Fruit fly (Drosophila melanogaster) Kc167 (cell line): ENCODE measurements around the gene Nelf-A.

Experiments
- Myc ChIP-seq: fragments of >200 bp; optimal IDR thresholded peaks from 2 replicates; lab custom pipeline; 2017; ENCODE audit warnings: missing external identifiers
- Sin3A ChIP-seq: fragments of >200 bp; optimal IDR thresholded peaks from 2 replicates; lab custom pipeline; 2018; ENCODE audit warnings: missing external identifiers
- h ChIP-seq: fragments of >200 bp; optimal IDR thresholded peaks from 3 replicates; lab custom pipeline; 2018; ENCODE audit warnings: missing external identifiers
- insv ChIP-seq: fragments of >200 bp; optimal IDR thresholded peaks from 3 replicates; lab custom pipeline; 2018; ENCODE audit warnings: missing external identifiers
- psq ChIP-seq: fragments of >200 bp; optimal IDR thresholded peaks from 2 replicates; lab custom pipeline; 2017; ENCODE audit warnings: missing external identifiers
- ttk ChIP-seq: sonication (Bioruptor generic); optimal IDR thresholded peaks from 2 replicates; lab custom pipeline; 2017; ENCODE audit warnings: missing external identifiers

The Nelf-A gene

dm6 chr3R:21237099-21237498 is 13.6 kb downstream of the Nelf-A start, which contains the start of gene e:
TSS of gene e (minus strand) at chr3R:21237177.
- TF ChIP-seq ttk (lab: Kevin White, UChicago) = no peak
- no peak for TF ChIP-seq Sin3A (lab: Kevin White, UChicago)
- TF ChIP-seq insv (lab: Kevin White, UChicago) = no peak
- TF ChIP-seq psq (lab: Kevin White, UChicago) = no peak
- no peak for TF ChIP-seq h
- TF ChIP-seq Myc (lab: Kevin White, UChicago) = no peak

- TF ChIP-seq h (no peak), Myc (lab: Kevin White, UChicago) (no peak), psq (lab: Kevin White, UChicago) (no peak), ttk (lab: Kevin White, UChicago) (no peak)
Observed at dm6 chr3R:21241332-21241731, 17.8 kb downstream of the Nelf-A start.

- TF ChIP-seq h (no peak), ttk (lab: Kevin White, UChicago) (no peak), Myc (lab: Kevin White, UChicago) (no peak), insv (lab: Kevin White, UChicago) (no peak), psq (lab: Kevin White, UChicago) (no peak), Sin3A (lab: Kevin White, UChicago) (no peak)
Observed at dm6 chr3R:21242318-21242717, 18.8 kb downstream of the Nelf-A start, which contains the start of gene CG5892. TSS of gene CG5892 (plus strand) at chr3R:21242618.

- no peak for TF ChIP-seq insv (lab: Kevin White, UChicago)
- TF ChIP-seq Sin3A (lab: Kevin White, UChicago) = no peak
- no peak for TF ChIP-seq psq (lab: Kevin White, UChicago)
- TF ChIP-seq Myc (lab: Kevin White, UChicago) = no peak
- no peak for TF ChIP-seq ttk (lab: Kevin White, UChicago)
- TF ChIP-seq h = no peak
Observed at dm6 chr3R:21245846-21246245, 22.3 kb downstream of the Nelf-A start.

dm6 chr3R:21246492-21247061 is 23.1 kb downstream of the Nelf-A start, which contains the start of gene ETHR:
TSS of gene ETHR (plus strand) at chr3R:21247011.
- no peak for TF ChIP-seq psq (lab: Kevin White, UChicago)
- no peak for TF ChIP-seq insv (lab: Kevin White, UChicago)
- TF ChIP-seq Myc (lab: Kevin White, UChicago) = no peak
- TF ChIP-seq Sin3A (lab: Kevin White, UChicago) = no peak
- TF ChIP-seq h = no peak
- no peak for TF ChIP-seq ttk (lab: Kevin White, UChicago)

dm6 chr3R:21252478-21252877 is 29.0 kb downstream of the Nelf-A start:
- TF ChIP-seq Myc (lab: Kevin White, UChicago) (no peak), Sin3A (lab: Kevin White, UChicago) (no peak), psq (lab: Kevin White, UChicago) (no peak)

dm6 chr3R:21254296-21254695 is 30.8 kb downstream of the Nelf-A start:
- TF ChIP-seq Myc (lab: Kevin White, UChicago) (no peak), h (no peak)

- TF ChIP-seq h = no peak
- no peak for TF ChIP-seq psq (lab: Kevin White, UChicago)
- TF ChIP-seq ttk (lab: Kevin White, UChicago) = no peak
- no peak for TF ChIP-seq insv (lab: Kevin White, UChicago)
- TF ChIP-seq Sin3A (lab: Kevin White, UChicago) = no peak
- TF ChIP-seq Myc (lab: Kevin White, UChicago) = no peak
Observed at dm6 chr3R:21260795-21261194, 37.3 kb downstream of the Nelf-A start.

dm6 chr3R:21263177-21263576 is 39.7 kb downstream of the Nelf-A start:
- no peak for TF ChIP-seq psq (lab: Kevin White, UChicago)
- TF ChIP-seq Myc (lab: Kevin White, UChicago) = no peak
- no peak for TF ChIP-seq Sin3A (lab: Kevin White, UChicago)
- no peak for TF ChIP-seq h
- no peak for TF ChIP-seq ttk (lab: Kevin White, UChicago)
- no peak for TF ChIP-seq insv (lab: Kevin White, UChicago)

dm6 chr3R:21267972-21268512 is 44.5 kb downstream of the Nelf-A start:
- TF ChIP-seq Sin3A (lab: Kevin White, UChicago) (no peak), h (no peak), ttk (lab: Kevin White, UChicago) (no peak), insv (lab: Kevin White, UChicago) (no peak), Myc (lab: Kevin White, UChicago) (no peak), psq (lab: Kevin White, UChicago) (no peak)

- TF ChIP-seq insv (lab: Kevin White, UChicago) (no peak), Sin3A (lab: Kevin White, UChicago) (no peak), ttk (lab: Kevin White, UChicago) (no peak), h (no peak), Myc (lab: Kevin White, UChicago) (no peak), psq (lab: Kevin White, UChicago) (no peak)
Observed at dm6 chr3R:21268873-21269272, 45.4 kb downstream of the Nelf-A start, which contains the start of gene Rab1. TSS of gene Rab1 (minus strand) at chr3R:21269060.

dm6 chr3R:21269923-21270322 is 46.4 kb downstream of the Nelf-A start, which contains the start of the genes AP-2sigma and Idi:
TSS of gene AP-2sigma (minus strand) at chr3R:21270075.
TSS of gene Idi (plus strand) at chr3R:21270126.
- TF ChIP-seq insv (lab: Kevin White, UChicago) (no peak), Myc (lab: Kevin White, UChicago) (no peak), psq (lab: Kevin White, UChicago) (no peak), ttk (lab: Kevin White, UChicago) (no peak), Sin3A (lab: Kevin White, UChicago) (no peak), h (no peak)
